In the genomic region with DNA sequence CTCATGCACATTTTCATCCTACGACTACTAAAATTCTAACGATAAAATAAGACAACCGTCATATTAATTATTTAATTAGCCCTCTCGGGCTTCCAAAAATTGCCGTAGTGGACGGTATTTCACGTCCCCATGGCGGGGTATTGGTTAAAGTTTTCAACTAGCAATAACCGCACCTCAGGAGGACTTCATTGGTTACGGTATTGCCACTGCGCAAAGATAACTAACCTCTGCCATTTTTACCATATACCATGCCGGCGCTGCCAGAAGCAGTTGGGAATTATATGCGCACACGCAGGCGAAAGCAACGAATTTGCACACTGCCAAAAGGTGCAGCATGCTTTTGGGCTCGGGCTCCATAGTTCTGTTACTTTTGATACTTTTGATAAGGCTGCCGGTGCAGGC, we compare ENCODE assay signal across 5 fruit fly cellular contexts.
TF ChIP-seq lines count a peak whose summit lies in the region.

No protein-coding gene starts in this region.

- TF ChIP-seq CTCF in whole organism, embryonic (GFP tag; optimal IDR thresholded peaks at IDR 0.05; lab: Kevin White, UChicago): no peak

TF ChIP-seq in whole organism, adult, 20 proteins besides CTCF, POLR2A, EP300 and RAD21:
- peak; percentile 37 for TF ChIP-seq Crg-1 (GFP tag; optimal IDR thresholded peaks at IDR 0.05; lab: Kevin White, UChicago)
- TF ChIP-seq CG1620 (GFP tag; optimal IDR thresholded peaks at IDR 0.05; lab: Kevin White, UChicago): peak; percentile 57
- TF ChIP-seq cic (GFP tag; optimal IDR thresholded peaks at IDR 0.05; lab: Kevin White, UChicago): peak; percentile 3
- peak; percentile 69 for TF ChIP-seq Hr96 (GFP tag; optimal IDR thresholded peaks at IDR 0.05; lab: Kevin White, UChicago)
- TF ChIP-seq kay (GFP tag; lab: Kevin White, UChicago; ENCODE audit: borderline replicate concordance): no peak
- no peak for TF ChIP-seq cnc (optimal IDR thresholded peaks at IDR 0.05; lab: Kevin White, UChicago)
- peak; percentile 64 for TF ChIP-seq pad (GFP tag; optimal IDR thresholded peaks at IDR 0.05; lab: Kevin White, UChicago)
- peak; percentile 57 for TF ChIP-seq bab1 (GFP tag; optimal IDR thresholded peaks at IDR 0.05; lab: Kevin White, UChicago)
- peak; percentile 9 for TF ChIP-seq ovo (GFP tag; optimal IDR thresholded peaks at IDR 0.05; lab: Kevin White, UChicago)
- TF ChIP-seq Clk (GFP tag; optimal IDR thresholded peaks at IDR 0.05; lab: Kevin White, UChicago): no peak
- TF ChIP-seq CG7045 (GFP tag; optimal IDR thresholded peaks at IDR 0.05; lab: Kevin White, UChicago): no peak
- peak; percentile 66 for TF ChIP-seq tj (GFP tag; optimal IDR thresholded peaks at IDR 0.05; lab: Kevin White, UChicago)
- peak; percentile 55 for TF ChIP-seq Mnt (GFP tag; optimal IDR thresholded peaks at IDR 0.05; lab: Kevin White, UChicago)
- TF ChIP-seq toe (GFP tag; optimal IDR thresholded peaks at IDR 0.05; lab: Kevin White, UChicago): no peak
- no peak for TF ChIP-seq CG11617 (GFP tag; optimal IDR thresholded peaks at IDR 0.05; lab: Kevin White, UChicago)
- TF ChIP-seq CG14711 (tag; optimal IDR thresholded peaks at IDR 0.05; lab: Kevin White, UChicago): peak; percentile 25
- TF ChIP-seq CG7101 (tag; optimal IDR thresholded peaks at IDR 0.05; lab: Kevin White, UChicago): peak; percentile 30

TF ChIP-seq in whole organism, embryonic, 481 proteins besides CTCF, POLR2A, EP300 and RAD21 (continues in another document):
- TF ChIP-seq Bdp1 (GFP tag; optimal IDR thresholded peaks at IDR 0.05; lab: Kevin White, UChicago) (no peak), Dbx (GFP tag; IDR thresholded peaks at IDR 0.05; lab: Robert Waterston, UW) (peak; percentile 55), zen2 (GFP tag; IDR thresholded peaks at IDR 0.05; lab: Robert Waterston, UW; ENCODE audit: partially characterized antibody) (peak; percentile 46; the same call in 1 of the 3 replicates), CG14014 (GFP tag; IDR thresholded peaks at IDR 0.05; lab: Robert Waterston, UW) (0 out of 2 replicates have a peak, but pooled peaks have one; percentile 17), maf-S (GFP tag; optimal IDR thresholded peaks at IDR 0.05; lab: Kevin White, UChicago) (no peak), nerfin-2 (GFP tag; IDR thresholded peaks at IDR 0.05; lab: Robert Waterston, UW; ENCODE audit: partially characterized antibody) (peak; percentile 21; the same call in 1 of the 2 replicates), dpn (GFP tag; optimal IDR thresholded peaks at IDR 0.05; lab: Kevin White, UChicago) (peak in 1 of 2 experiments; percentile 63), HLH4C (GFP tag; IDR thresholded peaks at IDR 0.05; lab: Robert Waterston, UW; ENCODE audit: partially characterized antibody) (peak; percentile 29; the same call in 1 of the 3 replicates), Neu2 (GFP tag; optimal IDR thresholded peaks at IDR 0.05; lab: Kevin White, UChicago; ENCODE audit: borderline replicate concordance) (peak; percentile 2), Sox100B (GFP tag; optimal IDR thresholded peaks at IDR 0.05; lab: Kevin White, UChicago) (no peak), knrl (GFP tag; IDR thresholded peaks at IDR 0.05; lab: Robert Waterston, UW; ENCODE audit: partially characterized antibody) (peak; percentile 65; the same call in 2 of the 3 replicates), chif (GFP tag; optimal IDR thresholded peaks at IDR 0.05; lab: Kevin White, UChicago) (peak; percentile 3 to 54), CG16815 (GFP tag; optimal IDR thresholded peaks at IDR 0.05; lab: Kevin White, UChicago) (peak; percentile 5), rib (GFP tag; IDR thresholded peaks at IDR 0.05; lab: Robert Waterston, UW) (peak; percentile 70; the same call in 1 of the 2 replicates)

TF ChIP-seq in whole organism, prepupa, 60 proteins besides CTCF, POLR2A, EP300 and RAD21 (continues in another document):
- peak; percentile 48 for TF ChIP-seq Sox102F (GFP tag; optimal IDR thresholded peaks at IDR 0.05; lab: Kevin White, UChicago)
- TF ChIP-seq fkh (GFP tag; optimal IDR thresholded peaks at IDR 0.05; lab: Kevin White, UChicago): no peak
- no peak for TF ChIP-seq Blimp-1 (GFP tag; optimal IDR thresholded peaks at IDR 0.05; lab: Kevin White, UChicago)
- TF ChIP-seq vri (GFP tag; optimal IDR thresholded peaks at IDR 0.05; lab: Kevin White, UChicago): peak; percentile 59
- TF ChIP-seq CG15336 (GFP tag; IDR thresholded peaks at IDR 0.05; lab: Robert Waterston, UW): no peak
- TF ChIP-seq CG6163 (GFP tag; IDR thresholded peaks at IDR 0.05; lab: Robert Waterston, UW): 0 out of 3 replicates have a peak, but pooled peaks have one; percentile 39
- no peak for TF ChIP-seq CG11762 (GFP tag; optimal IDR thresholded peaks at IDR 0.05; lab: Kevin White, UChicago; ENCODE audit: insufficient read depth)
- TF ChIP-seq pdm3 (GFP tag; optimal IDR thresholded peaks at IDR 0.05; lab: Kevin White, UChicago): peak; percentile 43
- peak; percentile 14 for TF ChIP-seq CG6792 (GFP tag; optimal IDR thresholded peaks at IDR 0.05; lab: Kevin White, UChicago)
- TF ChIP-seq Lpt (GFP tag; optimal IDR thresholded peaks at IDR 0.05; lab: Kevin White, UChicago): no peak
- no peak for TF ChIP-seq CG11902 (GFP tag; optimal IDR thresholded peaks at IDR 0.05; lab: Kevin White, UChicago)
- TF ChIP-seq ss (GFP tag; optimal IDR thresholded peaks at IDR 0.05; lab: Kevin White, UChicago): no peak
- no peak for TF ChIP-seq CG6854 (GFP tag; optimal IDR thresholded peaks at IDR 0.05; lab: Kevin White, UChicago)
- TF ChIP-seq esn (GFP tag; optimal IDR thresholded peaks at IDR 0.05; lab: Kevin White, UChicago): peak; percentile 68
- TF ChIP-seq salr (GFP tag; optimal IDR thresholded peaks at IDR 0.05; lab: Kevin White, UChicago): no peak
- TF ChIP-seq Sox14 (GFP tag; optimal IDR thresholded peaks at IDR 0.05; lab: Kevin White, UChicago): peak; percentile 43
- TF ChIP-seq Eip78C (GFP tag; lab: Kevin White, UChicago): peak; percentile 75
- TF ChIP-seq svp (GFP tag; lab: Kevin White, UChicago): peak; percentile 88
- peak; percentile 30 for TF ChIP-seq Ets96B (tag; optimal IDR thresholded peaks at IDR 0.05; lab: Kevin White, UChicago)

TF ChIP-seq in whole organism, pupa, 21 proteins besides CTCF, POLR2A, EP300 and RAD21:
- TF ChIP-seq CG4496 (GFP tag; IDR thresholded peaks at IDR 0.05; lab: Robert Waterston, UW) (peak; percentile 51; the same call in 1 of the 3 replicates), Ets98B (GFP tag; IDR thresholded peaks at IDR 0.05; lab: Robert Waterston, UW) (peak; percentile 38; the same call in 1 of the 2 replicates), Snoo (tag; optimal IDR thresholded peaks at IDR 0.05; lab: Kevin White, UChicago) (peak; percentile 35), D1 (tag; optimal IDR thresholded peaks at IDR 0.05; lab: Kevin White, UChicago) (peak; percentile 17), gl (tag; optimal IDR thresholded peaks at IDR 0.05; lab: Kevin White, UChicago) (no peak), CG32121 (GFP tag; IDR thresholded peaks at IDR 0.05; lab: Robert Waterston, UW) (peak; percentile 24; the same call in 1 of the 2 replicates)

TF ChIP-seq in whole organism, wandering third instar larva, 38 proteins besides CTCF, POLR2A, EP300 and RAD21 (continues in another document):
- TF ChIP-seq Dfd (GFP tag; optimal IDR thresholded peaks at IDR 0.05; lab: Kevin White, UChicago): no peak
- peak; percentile 13 for TF ChIP-seq sv (GFP tag; optimal IDR thresholded peaks at IDR 0.05; lab: Kevin White, UChicago)
- TF ChIP-seq Myc (optimal IDR thresholded peaks at IDR 0.05; lab: Kevin White, UChicago): peak; percentile 54
- peak; percentile 49 for TF ChIP-seq brk (GFP tag; optimal IDR thresholded peaks at IDR 0.05; lab: Kevin White, UChicago)
- no peak for TF ChIP-seq sage (GFP tag; optimal IDR thresholded peaks at IDR 0.05; lab: Kevin White, UChicago)
- no peak for TF ChIP-seq CG32264 (GFP tag; optimal IDR thresholded peaks at IDR 0.05; lab: Kevin White, UChicago)
- TF ChIP-seq Rel (GFP tag; optimal IDR thresholded peaks at IDR 0.05; lab: Kevin White, UChicago): no peak
- peak; percentile 44 for TF ChIP-seq Rel (tag; optimal IDR thresholded peaks at IDR 0.05; lab: Kevin White, UChicago)
- TF ChIP-seq woc (GFP tag; optimal IDR thresholded peaks at IDR 0.05; lab: Kevin White, UChicago): peak; percentile 44
- no peak for TF ChIP-seq Abd-B (GFP tag; optimal IDR thresholded peaks at IDR 0.05; lab: Kevin White, UChicago)
- TF ChIP-seq dmrt93B (GFP tag; optimal IDR thresholded peaks at IDR 0.05; lab: Kevin White, UChicago): no peak
- no peak for TF ChIP-seq Hr78 (GFP tag; optimal IDR thresholded peaks at IDR 0.05; lab: Kevin White, UChicago)
- TF ChIP-seq Mio (GFP tag; optimal IDR thresholded peaks at IDR 0.05; lab: Kevin White, UChicago): peak; percentile 44
- TF ChIP-seq foxo (GFP tag; optimal IDR thresholded peaks at IDR 0.05; lab: Kevin White, UChicago): peak in 1 of 2 experiments; percentile 74
- TF ChIP-seq jim (GFP tag; optimal IDR thresholded peaks at IDR 0.05; lab: Kevin White, UChicago): peak; percentile 67
- TF ChIP-seq tai (GFP tag; optimal IDR thresholded peaks at IDR 0.05; lab: Kevin White, UChicago): peak; percentile 80
- TF ChIP-seq ey (GFP tag; optimal IDR thresholded peaks at IDR 0.05; lab: Kevin White, UChicago): peak; percentile 65
- no peak for TF ChIP-seq GATAd (GFP tag; optimal IDR thresholded peaks at IDR 0.05; lab: Kevin White, UChicago)
- TF ChIP-seq Dif (GFP tag; optimal IDR thresholded peaks at IDR 0.05; lab: Kevin White, UChicago; ENCODE audit: partially characterized antibody): peak; percentile 60
- TF ChIP-seq Hnf4 (GFP tag; optimal IDR thresholded peaks at IDR 0.05; lab: Kevin White, UChicago): peak; percentile 93
- peak; percentile 4 for TF ChIP-seq Hr83 (GFP tag; optimal IDR thresholded peaks at IDR 0.05; lab: Kevin White, UChicago; ENCODE audit: poor library complexity, severe bottlenecking)
- TF ChIP-seq OdsH (GFP tag; optimal IDR thresholded peaks at IDR 0.05; lab: Kevin White, UChicago): peak; percentile 65
- TF ChIP-seq br (GFP tag; optimal IDR thresholded peaks at IDR 0.05; lab: Kevin White, UChicago): peak; percentile 66
- no peak for TF ChIP-seq lola (GFP tag; optimal IDR thresholded peaks at IDR 0.05; lab: Kevin White, UChicago)
- TF ChIP-seq psq (GFP tag; optimal IDR thresholded peaks at IDR 0.05; lab: Kevin White, UChicago): peak; percentile 43
- TF ChIP-seq dsf (GFP tag; optimal IDR thresholded peaks at IDR 0.05; lab: Kevin White, UChicago; ENCODE audit: borderline replicate concordance): no peak
- peak; percentile 46 for TF ChIP-seq HLH106 (tag; optimal IDR thresholded peaks at IDR 0.05; lab: Kevin White, UChicago)
- no peak for TF ChIP-seq pan (optimal IDR thresholded peaks at IDR 0.05; lab: Kevin White, UChicago)
- peak; percentile 2 for TF ChIP-seq N (GFP tag; optimal IDR thresholded peaks at IDR 0.05; lab: Kevin White, UChicago)
- TF ChIP-seq rgr (GFP tag; optimal IDR thresholded peaks at IDR 0.05; lab: Kevin White, UChicago): peak; percentile 62
- TF ChIP-seq CrebA (GFP tag; optimal IDR thresholded peaks at IDR 0.05; lab: Kevin White, UChicago; ENCODE audit: borderline replicate concordance): no peak
- TF ChIP-seq CG9705 (GFP tag; optimal IDR thresholded peaks at IDR 0.05; lab: Kevin White, UChicago): no peak
